Worm (Caenorhabditis elegans): ENCODE data around the gene nhr-223.

Gene nhr-223

ce11 chrV:15824866-15825265 lies 28.7 kb downstream of the nhr-223 start, which contains the start of gene srbc-50:
srbc-50 (minus strand) TSS chrV:15824966.
- TF ChIP-seq klf-2 (GFP tag; conservative IDR thresholded peaks at IDR 0.05) (no peak), ztf-23 (GFP tag; IDR thresholded peaks at IDR 0.05) (no peak), flt-1 (GFP tag; IDR thresholded peaks at IDR 0.05) (no peak), T22C8.4 (GFP tag; IDR thresholded peaks at IDR 0.05) (no peak), cog-1 (tag; optimal IDR thresholded peaks at IDR 0.05) (no peak), med-1 (GFP tag; optimal IDR thresholded peaks at IDR 0.05; ENCODE audit: insufficient read depth) (no peak), ztf-29 (GFP tag; IDR thresholded peaks at IDR 0.05) (no peak), tab-1 (GFP tag; IDR thresholded peaks at IDR 0.05) (no peak)

DNA sequence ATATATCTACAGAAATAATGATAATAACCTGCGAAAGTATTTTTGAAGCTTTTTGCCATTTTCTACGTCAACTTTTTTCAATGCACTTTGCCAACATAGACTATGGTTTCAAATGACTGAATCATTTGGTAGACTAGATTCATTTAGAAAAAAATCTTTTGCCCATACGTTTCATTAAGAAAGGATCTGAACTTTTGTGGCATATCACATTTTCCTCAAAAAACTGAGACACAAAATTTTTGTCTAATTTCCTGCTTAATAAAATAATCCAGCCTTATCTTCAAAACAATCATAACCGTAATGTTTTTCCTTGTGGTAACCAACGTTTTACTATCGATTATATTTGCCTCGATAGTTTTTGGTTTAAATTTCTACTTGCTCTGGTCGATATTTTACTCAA lies 29.9 kb downstream of the nhr-223 start, which contains the start of gene srbc-51:
Gene srbc-51 (plus strand): TSS at position 301 of the 400 bp plus-strand sequence.
- no peak for TF ChIP-seq klf-2 (GFP tag; conservative IDR thresholded peaks at IDR 0.05)
- TF ChIP-seq med-1 (GFP tag; optimal IDR thresholded peaks at IDR 0.05; ENCODE audit: insufficient read depth): no peak
- no peak for TF ChIP-seq ztf-23 (GFP tag; IDR thresholded peaks at IDR 0.05)
- no peak for TF ChIP-seq flt-1 (GFP tag; IDR thresholded peaks at IDR 0.05)
- TF ChIP-seq ztf-29 (GFP tag; IDR thresholded peaks at IDR 0.05): no peak
- TF ChIP-seq ref-1 (GFP tag; conservative IDR thresholded peaks at IDR 0.05): no peak
- no peak for TF ChIP-seq cog-1 (tag; optimal IDR thresholded peaks at IDR 0.05)
- TF ChIP-seq tab-1 (GFP tag; IDR thresholded peaks at IDR 0.05): no peak
- TF ChIP-seq T22C8.4 (GFP tag; IDR thresholded peaks at IDR 0.05): no peak

DNA sequence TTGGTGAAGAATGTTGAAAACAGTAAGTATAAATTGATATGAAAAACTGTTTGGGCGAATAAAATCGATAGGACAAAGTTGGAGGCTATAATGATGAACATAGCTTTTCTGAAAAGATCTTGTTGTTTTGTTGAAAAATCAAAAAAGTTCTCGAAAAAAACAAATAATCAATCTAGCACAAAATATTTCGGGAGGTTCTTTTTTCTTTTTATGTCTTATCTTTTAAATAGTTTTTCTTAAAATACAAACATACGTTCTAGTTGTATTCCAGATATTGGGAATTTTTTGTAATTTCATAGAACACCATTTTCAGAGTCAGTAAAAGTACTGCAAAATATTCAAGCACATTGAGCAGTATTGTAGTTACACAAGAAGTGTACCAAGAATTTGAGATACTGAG lies 33.7 kb downstream of the nhr-223 start, which contains the start of gene srbc-55:
Gene srbc-55 (minus strand): TSS at position 101 of the 400 bp plus-strand sequence.
- no peak for TF ChIP-seq med-1 (GFP tag; optimal IDR thresholded peaks at IDR 0.05; ENCODE audit: insufficient read depth)
- TF ChIP-seq ztf-29 (GFP tag; IDR thresholded peaks at IDR 0.05): no peak
- no peak for TF ChIP-seq ztf-23 (GFP tag; IDR thresholded peaks at IDR 0.05)
- TF ChIP-seq flt-1 (GFP tag; IDR thresholded peaks at IDR 0.05): no peak
- TF ChIP-seq ref-1 (GFP tag; conservative IDR thresholded peaks at IDR 0.05): no peak
- no peak for TF ChIP-seq T22C8.4 (GFP tag; IDR thresholded peaks at IDR 0.05)
- TF ChIP-seq klf-2 (GFP tag; conservative IDR thresholded peaks at IDR 0.05): no peak
- TF ChIP-seq cog-1 (tag; optimal IDR thresholded peaks at IDR 0.05): no peak
- no peak for TF ChIP-seq tab-1 (GFP tag; IDR thresholded peaks at IDR 0.05)

DNA sequence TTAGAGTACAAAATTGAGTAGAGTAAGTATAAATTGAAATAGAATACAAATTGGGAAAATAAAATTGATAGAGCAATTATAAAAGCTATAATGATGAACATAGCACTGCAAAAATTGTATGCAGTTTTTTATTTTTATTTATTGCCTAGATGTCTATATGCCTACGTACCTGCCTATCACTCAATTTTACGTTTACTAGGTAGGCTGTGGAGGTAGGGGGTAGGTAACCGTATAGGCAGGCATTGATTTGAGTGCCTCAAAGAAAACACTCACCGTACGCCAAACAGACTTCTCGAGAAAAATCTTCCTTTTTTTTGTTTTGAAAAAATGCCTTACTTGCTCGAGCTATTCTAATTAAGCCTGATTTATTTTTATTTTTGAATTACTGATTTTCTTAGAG lies 35.4 kb downstream of the nhr-223 start, which contains the start of gene srbc-56:
Gene srbc-56 (minus strand): TSS at position 101 of the 400 bp plus-strand sequence.
- no peak for TF ChIP-seq ztf-29 (GFP tag; IDR thresholded peaks at IDR 0.05)
- no peak for TF ChIP-seq ref-1 (GFP tag; conservative IDR thresholded peaks at IDR 0.05)
- no peak for TF ChIP-seq flt-1 (GFP tag; IDR thresholded peaks at IDR 0.05)
- TF ChIP-seq med-1 (GFP tag; optimal IDR thresholded peaks at IDR 0.05; ENCODE audit: insufficient read depth): no peak
- TF ChIP-seq cog-1 (tag; optimal IDR thresholded peaks at IDR 0.05): no peak
- TF ChIP-seq tab-1 (GFP tag; IDR thresholded peaks at IDR 0.05): no peak

ce11 chrV:15833622-15834021 lies 37.4 kb downstream of the nhr-223 start, which contains the start of gene srbc-54:
srbc-54 (minus strand) TSS chrV:15833722.
- TF ChIP-seq klf-2 (GFP tag; conservative IDR thresholded peaks at IDR 0.05): no peak
- TF ChIP-seq T22C8.4 (GFP tag; IDR thresholded peaks at IDR 0.05): no peak
- TF ChIP-seq ref-1 (GFP tag; conservative IDR thresholded peaks at IDR 0.05): no peak
- TF ChIP-seq cog-1 (tag; optimal IDR thresholded peaks at IDR 0.05): no peak
- TF ChIP-seq med-1 (GFP tag; optimal IDR thresholded peaks at IDR 0.05; ENCODE audit: insufficient read depth): no peak
- TF ChIP-seq ztf-29 (GFP tag; IDR thresholded peaks at IDR 0.05): no peak
- TF ChIP-seq flt-1 (GFP tag; IDR thresholded peaks at IDR 0.05): no peak
- TF ChIP-seq ztf-23 (GFP tag; IDR thresholded peaks at IDR 0.05): no peak
- TF ChIP-seq tab-1 (GFP tag; IDR thresholded peaks at IDR 0.05): no peak

- TF ChIP-seq klf-2 (GFP tag; conservative IDR thresholded peaks at IDR 0.05) (no peak), tab-1 (GFP tag; IDR thresholded peaks at IDR 0.05) (no peak), T22C8.4 (GFP tag; IDR thresholded peaks at IDR 0.05) (no peak), cog-1 (tag; optimal IDR thresholded peaks at IDR 0.05) (no peak), flt-1 (GFP tag; IDR thresholded peaks at IDR 0.05) (no peak), ztf-29 (GFP tag; IDR thresholded peaks at IDR 0.05) (no peak), med-1 (GFP tag; optimal IDR thresholded peaks at IDR 0.05; ENCODE audit: insufficient read depth) (no peak)
These were observed 44.9 kb downstream of the nhr-223 start, which contains the start of gene srh-149 for ce11 chrV:15841095-15841494. srh-149 (minus strand) TSS chrV:15841195.
